Fruit fly (Drosophila melanogaster) Kc167 (cell line): Measurements from ENCODE around the gene Alp9.

Experiments
- Sin3A ChIP-seq: fragments of >200 bp; optimal IDR thresholded peaks from 2 replicates; lab custom pipeline; 2018; ENCODE audit warnings: missing external identifiers
- psq ChIP-seq: fragments of >200 bp; optimal IDR thresholded peaks from 2 replicates; lab custom pipeline; 2017; ENCODE audit warnings: missing external identifiers

DNA sequence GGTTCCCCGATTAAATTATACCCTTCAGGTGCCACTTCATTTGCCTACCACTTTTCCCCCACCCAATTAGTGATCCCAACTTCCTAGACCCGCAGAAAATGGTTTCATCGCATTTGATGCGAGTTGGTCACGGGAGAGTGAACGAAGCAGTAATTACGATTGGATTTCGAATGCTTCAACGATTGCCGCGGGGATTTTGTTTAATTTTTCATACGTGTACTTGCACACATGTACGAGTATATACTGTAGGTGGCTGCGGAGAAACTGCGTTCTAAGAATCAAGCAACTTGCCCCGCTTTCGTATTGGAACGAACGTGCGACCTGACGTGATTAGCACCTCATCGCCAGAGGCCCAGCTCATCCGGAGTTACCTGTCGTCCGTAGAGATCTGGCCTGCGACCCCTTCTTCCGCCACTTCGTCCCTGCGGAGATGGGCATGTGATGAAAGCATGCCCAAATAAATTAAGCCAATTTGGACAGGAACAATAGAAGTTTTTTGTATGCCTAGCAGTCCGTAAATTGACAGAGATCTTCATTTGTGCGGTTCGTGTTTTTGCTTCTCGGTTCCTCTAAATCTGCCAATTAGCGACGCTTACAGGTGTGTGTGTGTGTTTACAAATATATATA lies 14.7 kb upstream of the Alp9 start:
- no peak for TF ChIP-seq Sin3A (lab: Kevin White, UChicago)
- TF ChIP-seq psq (lab: Kevin White, UChicago) = no peak
